Fruit fly (Drosophila melanogaster): ENCODE data around the gene Hsc70-4.

Gene Hsc70-4

dm6 chr3R:15287763-15288162 lies 45.3 kb downstream of the Hsc70-4 start (continued):
- TF ChIP-seq CG4424 (GFP tag; optimal IDR thresholded peaks at IDR 0.05) (no peak), caup (GFP tag; optimal IDR thresholded peaks at IDR 0.05; ENCODE audit: severe bottlenecking) (no peak), CG12391 (tag; optimal IDR thresholded peaks at IDR 0.05) (peak; percentile 21), cwo (GFP tag; optimal IDR thresholded peaks at IDR 0.05) (no peak), exex (tag; optimal IDR thresholded peaks at IDR 0.05) (no peak), BtbVII (GFP tag; optimal IDR thresholded peaks at IDR 0.05) (no peak), Sox100B (GFP tag; optimal IDR thresholded peaks at IDR 0.05) (no peak), CG6765 (GFP tag; optimal IDR thresholded peaks at IDR 0.05) (no peak), CG13123 (GFP tag; optimal IDR thresholded peaks at IDR 0.05) (no peak), bsh (GFP tag; optimal IDR thresholded peaks at IDR 0.05) (no peak), dmrt11E (tag; optimal IDR thresholded peaks at IDR 0.05) (peak; percentile 11), ewg (GFP tag; optimal IDR thresholded peaks at IDR 0.05) (peak; percentile 25), Optix (GFP tag; IDR thresholded peaks at IDR 0.05) (no peak), ase (GFP tag; IDR thresholded peaks at IDR 0.05) (no peak), Usf (GFP tag; optimal IDR thresholded peaks at IDR 0.05) (no peak), Xbp1 (GFP tag; optimal IDR thresholded peaks at IDR 0.05) (peak; percentile 25), Kr (GFP tag; optimal IDR thresholded peaks at IDR 0.05) (no peak), sima (GFP tag; optimal IDR thresholded peaks at IDR 0.05) (no peak), CG32767 (GFP tag; IDR thresholded peaks at IDR 0.05) (no peak), kni (GFP tag; optimal IDR thresholded peaks at IDR 0.05) (no peak), Max (GFP tag; optimal IDR thresholded peaks at IDR 0.05) (peak; percentile 69), salm (tag; optimal IDR thresholded peaks at IDR 0.05) (no peak), CG7928 (GFP tag; optimal IDR thresholded peaks at IDR 0.05) (peak; percentile 18), ftz-f1 (GFP tag; optimal IDR thresholded peaks at IDR 0.05) (peak; percentile 41), ara (GFP tag; IDR thresholded peaks at IDR 0.05) (no peak), CG3281 (GFP tag; optimal IDR thresholded peaks at IDR 0.05) (no peak), HLHmδ (GFP tag; optimal IDR thresholded peaks at IDR 0.05) (peak; percentile 16), chif (GFP tag; optimal IDR thresholded peaks at IDR 0.05) (no peak), pan (optimal IDR thresholded peaks at IDR 0.05) (no peak), pan (GFP tag; optimal IDR thresholded peaks at IDR 0.05 in 1 of 2, IDR thresholded peaks at IDR 0.05 in 1 of 2) (no peak), jing (GFP tag; optimal IDR thresholded peaks at IDR 0.05) (no peak), CG17385 (GFP tag; optimal IDR thresholded peaks at IDR 0.05) (no peak), amos (GFP tag; IDR thresholded peaks at IDR 0.05; ENCODE audit: partially characterized antibody) (no peak), onecut (GFP tag; IDR thresholded peaks at IDR 0.05) (no peak), Dek (tag; optimal IDR thresholded peaks at IDR 0.05) (peak; percentile 21), CG7839 (tag; optimal IDR thresholded peaks at IDR 0.05) (no peak), HLH3B (GFP tag; IDR thresholded peaks at IDR 0.05) (no peak), CrebB (tag; optimal IDR thresholded peaks at IDR 0.05) (no peak), abd-A (tag; optimal IDR thresholded peaks at IDR 0.05) (no peak), peb (GFP tag; IDR thresholded peaks at IDR 0.05) (no peak), Tbp (GFP tag; optimal IDR thresholded peaks at IDR 0.05) (no peak), CG18476 (GFP tag; optimal IDR thresholded peaks at IDR 0.05) (no peak), chinmo (GFP tag; IDR thresholded peaks at IDR 0.05; ENCODE audit: partially characterized antibody) (no peak), crol (GFP tag; IDR thresholded peaks at IDR 0.05) (no peak), CG13775 (GFP tag; optimal IDR thresholded peaks at IDR 0.05) (no peak), CG17328 (GFP tag; IDR thresholded peaks at IDR 0.05) (no peak), Deaf1 (tag; optimal IDR thresholded peaks at IDR 0.05) (no peak), ken (GFP tag; IDR thresholded peaks at IDR 0.05) (no peak), lmd (GFP tag; IDR thresholded peaks at IDR 0.05) (no peak), cas (GFP tag; IDR thresholded peaks at IDR 0.05) (no peak), CG3726 (GFP tag; IDR thresholded peaks at IDR 0.05) (no peak), twi (tag; optimal IDR thresholded peaks at IDR 0.05) (peak; percentile 33)
